Worm (Caenorhabditis elegans): Measurements from ENCODE around the gene C04B4.6.

DNA sequence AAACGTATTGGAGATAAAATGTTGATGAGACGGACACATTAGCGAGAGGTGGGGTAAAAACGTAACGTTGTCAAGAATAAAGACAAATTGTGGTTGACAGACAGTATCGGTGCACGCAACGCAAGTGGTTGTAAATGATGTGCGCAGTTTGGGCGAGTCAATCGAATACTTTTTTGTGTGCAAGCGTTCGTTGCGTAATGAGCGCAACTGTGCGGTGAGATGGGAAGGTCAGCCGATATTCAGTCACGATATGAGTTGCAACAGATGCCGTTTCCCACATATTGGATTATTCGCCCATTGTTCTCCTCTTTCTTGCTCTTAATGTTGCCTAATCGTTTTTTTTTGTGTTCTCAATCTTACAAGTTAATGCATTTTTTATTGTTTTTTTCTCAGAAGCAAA lies 45.3 kb upstream of the C04B4.6 start, which contains the start of gene ceh-40:
- TF ChIP-seq him-1 (tag; optimal IDR thresholded peaks at IDR 0.05) (no peak), W03F9.2 (tag; optimal IDR thresholded peaks at IDR 0.05) (no peak), dao-5 (tag; optimal IDR thresholded peaks at IDR 0.05) (no peak)
